Worm (Caenorhabditis elegans) whole organism, L4 larva: ENCODE measurements around the gene Y67D2.5.

Source experiments
- F10B5.3 ChIP-seq: sonication (generic microtip); optimal IDR thresholded peaks from 2 replicates; lab custom pipeline; 2016; ENCODE audit warnings: mild to moderate bottlenecking, missing genetic modification characterization, missing compliant biosample characterization
- F49E8.2 ChIP-seq: sonication (generic microtip); optimal IDR thresholded peaks from 2 replicates; lab custom pipeline; 2016; ENCODE audit warnings: missing compliant biosample characterization, mild to moderate bottlenecking, missing genetic modification characterization, borderline replicate concordance
- T20F7.1 ChIP-seq: fragments of 200-800 bp; sonication (Bioruptor generic); optimal IDR thresholded peaks from 2 replicates; lab custom pipeline; 2018; ENCODE audit warnings: mild to moderate bottlenecking, missing genetic modification characterization, missing compliant biosample characterization
- Y105C5A.15 ChIP-seq: fragments of 200-800 bp; sonication (Bioruptor generic); IDR thresholded peaks from 2 replicates; pipeline ENCODE4 v1.3.6; 2022; ENCODE audit warnings: missing genetic modification characterization, missing compliant biosample characterization
- ZK337.2 ChIP-seq: fragments of 200-800 bp; sonication (Bioruptor generic); IDR thresholded peaks from 2 replicates; pipeline ENCODE4 v1.3.6; 2022; ENCODE audit warnings: missing genetic modification reagents, missing genetic modification characterization, missing compliant biosample characterization
- ZK546.5 ChIP-seq, 2 experiments: sonication (generic microtip); optimal IDR thresholded peaks; 2 replicates each; lab custom pipeline; 2017; ENCODE audit warnings: missing biosample characterization in 2 of 2, missing genetic modification characterization in 2 of 2
- ceh-28 ChIP-seq: fragments of 150-350 bp; optimal IDR thresholded peaks from 2 replicates; lab custom pipeline; 2014; ENCODE audit warnings: missing biosample characterization, missing genetic modification reagents, missing genetic modification characterization
- ceh-32 ChIP-seq: sonication (generic microtip); optimal IDR thresholded peaks from 2 replicates; lab custom pipeline; 2016; ENCODE audit warnings: mild to moderate bottlenecking, missing genetic modification characterization, missing compliant biosample characterization; ENCODE audit not compliant: poor library complexity
- ceh-62 ChIP-seq: sonication (generic microtip); optimal IDR thresholded peaks from 2 replicates; lab custom pipeline; 2017; ENCODE audit warnings: missing biosample characterization, missing genetic modification characterization
- cey-2 ChIP-seq: sonication (generic microtip); optimal IDR thresholded peaks from 3 replicates; lab custom pipeline; 2017; ENCODE audit warnings: missing genetic modification characterization, mild to moderate bottlenecking, missing compliant biosample characterization, antibody characterized with exemption, borderline replicate concordance; ENCODE audit not compliant: insufficient read depth
- dpl-1 ChIP-seq: fragments of 150-350 bp; optimal IDR thresholded peaks from 2 replicates; lab custom pipeline; 2014; ENCODE audit warnings: missing biosample characterization, missing genetic modification reagents, missing genetic modification characterization
- gei-8 ChIP-seq: fragments of 200-800 bp; sonication (Bioruptor generic); optimal IDR thresholded peaks from 2 replicates; lab custom pipeline; 2018; ENCODE audit warnings: mild to moderate bottlenecking, missing genetic modification characterization, missing compliant biosample characterization
- hmg-1.1 ChIP-seq: fragments of 200-800 bp; sonication (Bioruptor generic); IDR thresholded peaks from 2 replicates; pipeline ENCODE4 v1.3.6; 2022; ENCODE audit warnings: missing genetic modification reagents, missing genetic modification characterization, missing compliant biosample characterization
- lin-13 ChIP-seq: fragments of 150-350 bp; optimal IDR thresholded peaks from 2 replicates; lab custom pipeline; 2014; ENCODE audit warnings: missing biosample characterization, missing genetic modification reagents, missing genetic modification characterization
- lin-29 ChIP-seq: fragments of 200-800 bp; sonication (Bioruptor generic); IDR thresholded peaks from 2 replicates; pipeline ENCODE4 v1.3.6; 2022; ENCODE audit warnings: missing genetic modification reagents, missing genetic modification characterization, missing compliant biosample characterization
- lin-38 ChIP-seq: fragments of 200-800 bp; sonication (Bioruptor generic); IDR thresholded peaks from 2 replicates; pipeline ENCODE4 v1.3.6; 2022; ENCODE audit warnings: missing genetic modification reagents, missing genetic modification characterization, missing compliant biosample characterization
- lsy-2 ChIP-seq, 2 experiments: fragments of 150-350 bp in 1 of 2; sonication (generic microtip) in 1 of 2; optimal IDR thresholded peaks; 2 replicates each; lab custom pipeline; 2014 to 2017; ENCODE audit warnings: missing biosample characterization in 2 of 2, missing genetic modification characterization in 2 of 2
- mdt-29 ChIP-seq: fragments of 200-800 bp; sonication (Bioruptor generic); IDR thresholded peaks from 2 replicates; pipeline ENCODE4 v1.3.6; 2022; ENCODE audit warnings: missing genetic modification reagents, missing genetic modification characterization, missing compliant biosample characterization
- mxl-3 ChIP-seq: fragments of 200-800 bp; sonication (Bioruptor generic); optimal IDR thresholded peaks from 2 replicates; lab custom pipeline; 2018; ENCODE audit warnings: mild to moderate bottlenecking, missing genetic modification characterization, missing compliant biosample characterization
- nhr-102 ChIP-seq: sonication (generic microtip); optimal IDR thresholded peaks from 2 replicates; lab custom pipeline; 2016; ENCODE audit warnings: mild to moderate bottlenecking, missing genetic modification characterization, moderate library complexity, missing compliant biosample characterization
- nhr-111 ChIP-seq: fragments of 200-800 bp; sonication (Bioruptor generic); optimal IDR thresholded peaks from 2 replicates; lab custom pipeline; 2018; ENCODE audit warnings: mild to moderate bottlenecking, missing genetic modification characterization, missing compliant biosample characterization
- nhr-42 ChIP-seq: fragments of 200-800 bp; sonication (Bioruptor generic); IDR thresholded peaks from 2 replicates; pipeline ENCODE4 v1.3.6; 2022; ENCODE audit warnings: missing genetic modification characterization, missing compliant biosample characterization
- nhr-48 ChIP-seq: sonication (generic microtip); optimal IDR thresholded peaks from 2 replicates; lab custom pipeline; 2016; ENCODE audit warnings: mild to moderate bottlenecking, missing genetic modification characterization, missing compliant biosample characterization
- nhr-6 ChIP-seq: fragments of 150-350 bp; optimal IDR thresholded peaks from 2 replicates; lab custom pipeline; 2014; ENCODE audit warnings: missing biosample characterization, missing genetic modification characterization
- nhr-76 ChIP-seq: fragments of 150-350 bp; optimal IDR thresholded peaks from 2 replicates; lab custom pipeline; 2014; ENCODE audit warnings: missing biosample characterization, missing genetic modification characterization
- php-3 ChIP-seq: fragments of 200-800 bp; sonication (Bioruptor generic); IDR thresholded peaks from 2 replicates; pipeline ENCODE4 v1.3.6; 2022; ENCODE audit warnings: missing genetic modification reagents, missing genetic modification characterization, missing compliant biosample characterization
- saeg-2 ChIP-seq: fragments of 200-800 bp; sonication (Bioruptor generic); IDR thresholded peaks from 2 replicates; pipeline ENCODE4 v1.3.6; 2022; ENCODE audit warnings: missing genetic modification reagents, missing genetic modification characterization, missing compliant biosample characterization
- set-16 ChIP-seq: fragments of 200-800 bp; sonication (Bioruptor generic); IDR thresholded peaks from 2 replicates; pipeline ENCODE4 v1.3.6; 2022; ENCODE audit warnings: missing genetic modification reagents, missing genetic modification characterization, missing compliant biosample characterization
- snpc-4 ChIP-seq: fragments of 150-350 bp; optimal IDR thresholded peaks from 2 replicates; lab custom pipeline; 2014; ENCODE audit warnings: missing biosample characterization, missing genetic modification characterization
- spr-3 ChIP-seq: fragments of 200-800 bp; sonication (Bioruptor generic); optimal IDR thresholded peaks from 2 replicates; lab custom pipeline; 2018; ENCODE audit warnings: mild to moderate bottlenecking, missing genetic modification characterization, missing compliant biosample characterization
- tra-1 ChIP-seq: fragments of 200-800 bp; sonication (Bioruptor generic); IDR thresholded peaks from 2 replicates; pipeline ENCODE4 v1.3.6; 2022; ENCODE audit warnings: missing genetic modification reagents, missing genetic modification characterization, missing compliant biosample characterization
- unc-62 ChIP-seq, 3 experiments: fragments of 150-350 bp in 1 of 3; sonication (generic microtip); optimal IDR thresholded peaks in 2 of 3; peaks in 1 of 3; 1 replicate in 1 of 3; 2 replicates in 2 of 3; lab custom pipeline; 2014 to 2017; ENCODE audit warnings: missing biosample characterization in 3 of 3, missing genetic modification characterization in 3 of 3, missing genetic modification reagents in 3 of 3, missing genotype in 1 of 3
- vab-7 ChIP-seq: fragments of 200-800 bp; sonication (Bioruptor generic); IDR thresholded peaks from 2 replicates; pipeline ENCODE4 v1.3.6; 2022; ENCODE audit warnings: missing genetic modification reagents, missing genetic modification characterization, missing compliant biosample characterization
- ztf-7 ChIP-seq: fragments of 150-350 bp; optimal IDR thresholded peaks from 2 replicates; lab custom pipeline; 2014; ENCODE audit warnings: missing biosample characterization, missing genetic modification characterization

The Y67D2.5 gene

DNA sequence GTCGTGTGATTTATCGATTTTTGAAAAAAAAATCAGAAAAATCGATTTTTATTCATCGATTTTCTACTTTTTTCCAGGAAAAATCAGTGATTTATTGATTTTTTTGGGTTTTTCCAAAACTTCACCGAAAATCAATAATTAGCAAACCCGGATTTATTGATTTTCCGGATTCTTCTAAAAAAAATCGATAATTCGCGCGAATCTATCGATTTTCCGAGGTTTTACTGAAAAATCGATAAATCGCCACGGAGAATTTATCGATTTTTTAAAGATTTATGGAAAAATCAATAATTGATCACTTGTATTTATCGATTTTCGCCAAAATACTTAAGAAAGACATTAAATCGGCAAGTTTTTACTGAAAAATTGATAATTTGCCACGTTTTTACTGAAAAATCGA is 43.5 kb upstream of the Y67D2.5 start:
- TF ChIP-seq ceh-28 (tag; lab: Kevin White, UChicago) (peak; percentile 97), nhr-48 (tag; lab: Kevin White, UChicago) (no peak)

DNA sequence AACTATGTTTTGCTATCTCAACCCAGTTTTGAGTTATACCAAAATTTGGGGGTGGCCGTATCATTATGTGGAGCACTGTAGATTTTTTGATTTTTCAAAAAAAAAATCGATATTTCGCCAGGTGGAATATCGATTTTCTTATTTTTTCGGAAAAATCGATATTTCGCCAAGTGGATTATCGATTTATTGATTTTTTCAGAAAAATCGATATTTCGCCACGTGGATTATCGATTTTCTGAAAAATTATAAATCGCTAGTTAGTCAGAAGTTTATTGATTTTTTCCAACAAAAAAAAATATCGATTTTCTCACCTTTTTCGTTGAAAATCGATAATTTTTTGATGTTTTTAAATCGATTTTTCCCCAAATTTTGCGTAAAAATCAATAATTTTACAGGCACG is 40.1 kb upstream of the Y67D2.5 start:
- TF ChIP-seq saeg-2 (GFP tag; lab: Robert Waterston, UW) = no peak
- TF ChIP-seq F49E8.2 (tag; lab: Kevin White, UChicago) = no peak
- TF ChIP-seq ceh-28 (tag; lab: Kevin White, UChicago) = peak; percentile 100

DNA sequence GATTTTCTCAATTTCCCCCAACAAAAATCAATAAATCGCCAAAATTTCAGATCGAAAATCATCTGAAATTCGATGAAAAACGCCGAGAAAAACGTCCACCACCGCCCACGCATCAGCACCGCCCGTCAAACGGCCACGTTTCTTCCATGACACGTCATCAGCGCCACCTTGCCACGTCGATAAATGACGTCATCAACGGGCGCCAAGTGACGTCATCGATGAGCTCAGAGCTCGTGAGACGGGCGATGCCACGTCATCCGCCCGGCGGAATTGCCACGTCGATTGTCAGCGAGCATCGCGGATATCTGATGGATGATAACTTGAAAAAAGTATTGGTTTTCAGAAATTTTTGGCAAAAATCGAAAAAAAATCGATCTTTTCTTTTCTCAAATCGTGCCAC is 39.0 kb upstream of the Y67D2.5 start:
- no peak for TF ChIP-seq ZK337.2 (GFP tag; lab: Robert Waterston, UW)
- TF ChIP-seq spr-3 (GFP tag; lab: Kevin White, UChicago) = no peak
- TF ChIP-seq ceh-32 = no peak
- TF ChIP-seq lin-38 (GFP tag; lab: Robert Waterston, UW) = no peak
- TF ChIP-seq nhr-102 (tag; lab: Kevin White, UChicago) = no peak
- TF ChIP-seq set-16 (GFP tag; lab: Robert Waterston, UW) = peak; percentile 50

DNA sequence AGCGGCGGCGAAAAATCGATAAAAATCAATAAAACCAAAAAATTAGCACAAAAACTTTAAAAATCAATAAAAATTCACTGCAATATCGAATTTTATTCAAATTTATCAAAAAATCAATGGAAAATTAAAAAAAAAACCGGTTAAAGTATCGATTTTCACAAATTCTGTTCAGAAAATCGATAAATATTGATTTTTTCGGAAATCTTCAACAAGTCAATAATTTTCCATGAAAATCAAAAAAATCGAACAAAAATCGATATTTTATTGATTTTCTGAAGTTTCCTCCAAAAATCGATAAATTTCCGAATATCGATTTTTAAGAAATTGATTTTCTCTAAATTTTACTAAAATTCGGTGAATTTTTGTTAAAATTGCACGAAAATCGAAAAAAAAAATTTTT is 38.5 kb upstream of the Y67D2.5 start:
- TF ChIP-seq hmg-1.1 (GFP tag; lab: Robert Waterston, UW) = no peak
- TF ChIP-seq ceh-28 (tag; lab: Kevin White, UChicago) = peak; percentile 92
- no peak for TF ChIP-seq mxl-3 (GFP tag; lab: Kevin White, UChicago)
- TF ChIP-seq nhr-76 = no peak
- TF ChIP-seq, all 104 proteins: peak for 1

DNA sequence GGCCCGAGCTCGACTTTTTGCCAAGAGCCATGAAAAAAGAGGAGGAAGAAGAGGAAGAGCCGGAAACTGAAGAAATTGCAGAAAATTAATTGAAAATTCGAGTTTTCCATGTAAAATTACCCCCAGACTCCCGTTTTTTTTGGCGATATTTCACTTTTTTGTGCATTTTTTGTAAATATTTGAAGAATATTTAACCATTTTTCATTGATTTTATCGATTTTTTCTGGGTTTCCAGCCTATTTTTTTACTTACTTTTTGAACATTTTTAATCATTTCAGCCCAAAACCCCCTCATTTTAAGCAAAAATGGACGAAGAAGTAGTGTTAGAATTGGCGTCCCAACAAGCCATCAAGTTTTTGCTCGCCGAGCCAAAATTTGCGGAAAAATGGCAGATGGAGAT is 36.4 kb upstream of the Y67D2.5 start, which contains the start of gene Y22D7AL.7:
Y22D7AL.7 (plus strand) TSS at position 301 of the 400 bp plus-strand sequence.
- no peak for TF ChIP-seq ztf-7 (tag; lab: Kevin White, UChicago)

DNA sequence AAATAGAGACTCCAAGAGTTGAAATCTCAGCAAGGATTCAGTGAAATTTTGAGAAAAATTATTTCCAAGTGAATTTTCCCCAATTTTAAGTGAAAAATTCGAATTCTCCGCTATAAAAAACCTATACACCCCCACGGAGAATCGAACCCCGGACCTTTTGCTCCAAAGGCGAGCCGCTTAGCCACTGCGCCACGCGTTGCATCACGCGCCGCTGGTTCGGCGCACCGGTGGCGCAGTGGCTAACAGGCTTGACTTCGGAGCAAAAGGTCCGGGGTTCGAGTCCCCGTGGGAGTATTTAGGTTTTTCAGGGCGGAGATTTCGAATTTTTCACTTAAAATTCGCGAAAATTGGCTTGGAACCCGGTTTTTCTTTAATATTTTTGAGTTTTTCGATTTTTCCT is 35.6 kb upstream of the Y67D2.5 start:
- TF ChIP-seq spr-3 (GFP tag; lab: Kevin White, UChicago) (no peak), hmg-1.1 (GFP tag; lab: Robert Waterston, UW) (no peak), php-3 (GFP tag; lab: Robert Waterston, UW) (no peak), dpl-1 (no peak), lin-13 (GFP tag; lab: Kevin White, UChicago) (no peak), saeg-2 (GFP tag; lab: Robert Waterston, UW) (no peak), set-16 (GFP tag; lab: Robert Waterston, UW) (peak; percentile 77), unc-62 (GFP tag; optimal IDR thresholded peaks at IDR 0.05 in 1 of 2; lab: Kevin White, UChicago) (no peak), unc-62 (tag; optimal IDR thresholded peaks at IDR 0.05; lab: Kevin White, UChicago) (no peak), cey-2 (tag; lab: Kevin White, UChicago) (no peak), lin-38 (GFP tag; lab: Robert Waterston, UW) (0 out of 2 replicates have a peak, but pooled peaks have one; percentile 14), snpc-4 (tag; lab: Kevin White, UChicago) (no peak), Y105C5A.15 (0 out of 2 replicates have a peak, but pooled peaks have one; percentile 11), nhr-42 (GFP tag; lab: Robert Waterston, UW) (no peak), ZK546.5 (tag; optimal IDR thresholded peaks at IDR 0.05; lab: Kevin White, UChicago) (no peak), ceh-62 (tag; lab: Kevin White, UChicago) (no peak), vab-7 (no peak), lin-29 (GFP tag; lab: Robert Waterston, UW) (no peak)

DNA sequence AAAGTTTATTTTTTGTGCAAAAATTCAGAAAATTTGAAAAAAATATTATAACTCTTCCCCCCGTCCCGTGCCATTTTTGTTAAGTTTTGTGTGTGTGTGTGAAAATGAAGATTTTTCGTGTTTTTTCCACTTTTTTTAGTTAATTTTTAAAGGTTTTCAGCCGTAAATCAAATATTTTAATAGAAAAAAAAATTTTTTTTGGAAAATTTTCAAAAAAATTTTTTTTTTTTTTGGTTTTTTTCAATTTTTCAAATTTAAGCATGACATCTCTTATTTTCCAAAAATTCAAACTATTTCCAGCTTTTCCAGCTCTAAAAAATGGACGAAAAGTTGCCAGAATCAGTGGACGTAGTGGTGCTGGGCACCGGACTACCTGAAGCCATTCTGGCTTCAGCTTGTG is 30.0 kb upstream of the Y67D2.5 start, which contains the start of gene rep-1:
rep-1 (plus strand) TSS at position 301 of the 400 bp plus-strand sequence.
- TF ChIP-seq ztf-7 (tag; lab: Kevin White, UChicago) (no peak), nhr-6 (tag; lab: Kevin White, UChicago) (no peak), nhr-102 (tag; lab: Kevin White, UChicago) (no peak), T20F7.1 (no peak), dpl-1 (no peak), nhr-111 (GFP tag; lab: Kevin White, UChicago) (no peak), tra-1 (no peak), mdt-29 (GFP tag; lab: Robert Waterston, UW) (no peak), gei-8 (GFP tag; lab: Kevin White, UChicago) (no peak), F10B5.3 (tag; lab: Kevin White, UChicago) (no peak), lsy-2 (tag; optimal IDR thresholded peaks at IDR 0.05; lab: Kevin White, UChicago) (no peak)
